Fruit fly (Drosophila melanogaster) whole organism, wandering third instar larva: Measurements from ENCODE around the gene CG43333.

Experiments
- Abd-B ChIP-seq: fragments of >200 bp; optimal IDR thresholded peaks from 2 replicates; lab custom pipeline; 2017; ENCODE audit warnings: missing biosample characterization, missing genetic modification characterization
- dl ChIP-seq, 2 experiments: fragments of 175-275, 200-275 bp in 1 of 2; fragments of 200-275 bp in 1 of 2; sonication (Bioruptor generic); optimal IDR thresholded peaks; lab custom pipeline; 2018; ENCODE audit warnings: mild to moderate bottlenecking in 2 of 2, missing biosample characterization in 2 of 2, missing genetic modification characterization in 2 of 2, moderate library complexity in 2 of 2; ENCODE audit not compliant: partially characterized antibody in 2 of 2, insufficient read depth in 1 of 2
- fru ChIP-seq: fragments of 200-800 bp; sonication (Bioruptor generic); optimal IDR thresholded peaks from 3 replicates; lab custom pipeline; 2016; ENCODE audit warnings: missing biosample characterization, mild to moderate bottlenecking, missing genetic modification characterization
- lola ChIP-seq: fragments of >200 bp; optimal IDR thresholded peaks from 2 replicates; lab custom pipeline; 2017; ENCODE audit warnings: missing biosample characterization, missing genetic modification characterization
- pan ChIP-seq: fragments of >200 bp; optimal IDR thresholded peaks from 2 replicates; lab custom pipeline; 2017
- sage ChIP-seq: fragments of 200-800 bp; sonication (Bioruptor generic); optimal IDR thresholded peaks from 2 replicates; lab custom pipeline; 2016; ENCODE audit warnings: missing biosample characterization, mild to moderate bottlenecking, missing genetic modification characterization
- tai ChIP-seq: sonication (Bioruptor generic); optimal IDR thresholded peaks from 2 replicates; lab custom pipeline; 2016; ENCODE audit warnings: missing biosample characterization, missing genetic modification characterization

- TF ChIP-seq fru (GFP tag; lab: Kevin White, UChicago) (no peak), tai (no peak), lola (GFP tag; lab: Kevin White, UChicago) (no peak), Abd-B (GFP tag; lab: Kevin White, UChicago) (no peak), sage (GFP tag; lab: Kevin White, UChicago) (no peak), dl (GFP tag; optimal IDR thresholded peaks at IDR 0.05; lab: Kevin White, UChicago; ENCODE audit: insufficient read depth in 1 of 2, partially characterized antibody in 2 of 2) (no peak), pan (lab: Kevin White, UChicago) (no peak)
Measured at dm6 chr2L:14198341-14198740, 17.9 kb upstream of the CG43333 start.
